Worm (Caenorhabditis elegans) whole organism, L4/young adult: ENCODE measurements around the gene F13H10.3.
"Not testable (repeated sequence)": the region's sequence is repeated elsewhere in the genome, so short reads cannot be mapped to it uniquely, and the experiment has no call there.

Experiments
- W03F9.2 ChIP-seq: fragments of 150-350 bp; optimal IDR thresholded peaks from 2 replicates; lab custom pipeline; 2014; ENCODE audit warnings: missing biosample characterization, missing genetic modification characterization
- dao-5 ChIP-seq: sonication (generic microtip); optimal IDR thresholded peaks from 2 replicates; lab custom pipeline; 2016; ENCODE audit warnings: missing genotype, missing genetic modification characterization, moderate library complexity, missing compliant biosample characterization
- him-1 ChIP-seq: sonication (generic microtip); optimal IDR thresholded peaks from 2 replicates; lab custom pipeline; 2016; ENCODE audit warnings: missing genotype, missing genetic modification reagents, missing genetic modification characterization, missing compliant biosample characterization

Gene F13H10.3

ce11 chrIV:11008255-11008654, 7.5 kb downstream of the F13H10.3 start:
- TF ChIP-seq W03F9.2 (tag; lab: Kevin White, UChicago) = no peak
- TF ChIP-seq dao-5 (tag; lab: Kevin White, UChicago) = no peak
- no peak for TF ChIP-seq him-1 (tag; lab: Kevin White, UChicago)

- TF ChIP-seq W03F9.2 (tag; lab: Kevin White, UChicago) (no peak), dao-5 (tag; lab: Kevin White, UChicago) (no peak), him-1 (tag; lab: Kevin White, UChicago) (no peak)
These were observed 8.9 kb downstream of the F13H10.3 start for ce11 chrIV:11006868-11007267.

ce11 chrIV:11006383-11006782, 9.4 kb downstream of the F13H10.3 start:
- TF ChIP-seq dao-5 (tag; lab: Kevin White, UChicago) (no peak), W03F9.2 (tag; lab: Kevin White, UChicago) (no peak), him-1 (tag; lab: Kevin White, UChicago) (no peak)

- TF ChIP-seq dao-5 (tag; lab: Kevin White, UChicago) = no peak
- no peak for TF ChIP-seq W03F9.2 (tag; lab: Kevin White, UChicago)
- TF ChIP-seq him-1 (tag; lab: Kevin White, UChicago) = no peak
These were observed 11.5 kb downstream of the F13H10.3 start, which contains the start of gene F13H10.1 for ce11 chrIV:11004273-11004672. Gene F13H10.1 (plus strand): TSS chrIV:11004573.

- no peak for TF ChIP-seq him-1 (tag; lab: Kevin White, UChicago)
- TF ChIP-seq W03F9.2 (tag; lab: Kevin White, UChicago) = no peak
- no peak for TF ChIP-seq dao-5 (tag; lab: Kevin White, UChicago)
These were observed 14.1 kb downstream of the F13H10.3 start, which contains the start of gene F13H10.9 for ce11 chrIV:11001614-11002013. Gene F13H10.9 (plus strand): TSS chrIV:11001914.

ce11 chrIV:10990699-10991098, 25.1 kb downstream of the F13H10.3 start, which contains the start of gene F13H10.5:
Gene F13H10.5 (plus strand): TSS chrIV:10990999.
- TF ChIP-seq dao-5 (tag; lab: Kevin White, UChicago) (no peak), him-1 (tag; lab: Kevin White, UChicago) (no peak), W03F9.2 (tag; lab: Kevin White, UChicago) (no peak)

ce11 chrIV:10987342-10987945, 28.3 kb downstream of the F13H10.3 start, which contains the start of gene Y43E12A.3:
Gene Y43E12A.3 (plus strand): TSS chrIV:10987895.
- not testable (repeated sequence) for TF ChIP-seq W03F9.2, him-1, dao-5 (tag; lab: Kevin White, UChicago)

- TF ChIP-seq dao-5 (tag; lab: Kevin White, UChicago) (no peak), W03F9.2 (tag; lab: Kevin White, UChicago) (no peak), him-1 (tag; lab: Kevin White, UChicago) (no peak)
These were observed 30.2 kb downstream of the F13H10.3 start, which contains the start of gene cyb-2.1 for ce11 chrIV:10985568-10986035. Gene cyb-2.1 (plus strand): TSS chrIV:10985985.

- no peak for TF ChIP-seq dao-5 (tag; lab: Kevin White, UChicago)
These were observed 34.0 kb downstream of the F13H10.3 start, which contains the start of gene Y43E12A.2 for ce11 chrIV:10981761-10982160. Gene Y43E12A.2 (plus strand): TSS chrIV:10982061.

- no peak for TF ChIP-seq him-1 (tag; lab: Kevin White, UChicago)
- TF ChIP-seq W03F9.2 (tag; lab: Kevin White, UChicago) = no peak
- TF ChIP-seq dao-5 (tag; lab: Kevin White, UChicago) = no peak
These were observed 35.1 kb downstream of the F13H10.3 start for ce11 chrIV:10980628-10981027.

ce11 chrIV:10979689-10980088, 36.1 kb downstream of the F13H10.3 start:
- TF ChIP-seq W03F9.2 (tag; lab: Kevin White, UChicago) = no peak
- TF ChIP-seq dao-5 (tag; lab: Kevin White, UChicago) = no peak
- no peak for TF ChIP-seq him-1 (tag; lab: Kevin White, UChicago)

- TF ChIP-seq dao-5 (tag; lab: Kevin White, UChicago) (no peak), W03F9.2 (tag; lab: Kevin White, UChicago) (no peak), him-1 (tag; lab: Kevin White, UChicago) (no peak)
These were observed 37.1 kb downstream of the F13H10.3 start for ce11 chrIV:10978641-10979040.

- no peak for TF ChIP-seq dao-5 (tag; lab: Kevin White, UChicago)
- TF ChIP-seq W03F9.2 (tag; lab: Kevin White, UChicago) = no peak
- no peak for TF ChIP-seq him-1 (tag; lab: Kevin White, UChicago)
These were observed 39.8 kb downstream of the F13H10.3 start for ce11 chrIV:10975968-10976367.
